Worm (Caenorhabditis elegans) whole organism, young adult: Measurements from ENCODE around the gene nhr-205.

Source experiments
- ama-1 ChIP-seq, 3 experiments: fragments of 150-350 bp in 1 of 3; sonication (generic microtip) in 2 of 3; optimal IDR thresholded peaks; 2 replicates each; lab custom pipeline; 2014 to 2018; ENCODE audit warnings: missing biosample characterization in 2 of 3, missing genetic modification characterization in 2 of 3, missing genetic modification reagents in 2 of 3
- ceh-40 ChIP-seq: fragments of 200-800 bp; sonication (Bioruptor generic); IDR thresholded peaks from 2 replicates; pipeline ENCODE4 v1.3.6; 2022; ENCODE audit warnings: missing genetic modification characterization, missing compliant biosample characterization
- dpl-1 ChIP-seq: fragments of 150-350 bp; optimal IDR thresholded peaks from 2 replicates; lab custom pipeline; 2014; ENCODE audit warnings: missing biosample characterization, missing genetic modification reagents, missing genetic modification characterization
- hmg-1.2 ChIP-seq: fragments of 200-800 bp; sonication (Bioruptor generic); IDR thresholded peaks from 2 replicates; pipeline ENCODE4 v1.3.6; 2022; ENCODE audit warnings: missing genetic modification reagents, missing genetic modification characterization, missing compliant biosample characterization
- let-526 ChIP-seq: fragments of 200-800 bp; sonication (Bioruptor generic); IDR thresholded peaks from 2 replicates; pipeline ENCODE4 v1.3.6; 2022; ENCODE audit warnings: missing genetic modification reagents, missing genetic modification characterization, missing compliant biosample characterization
- pha-4 ChIP-seq: fragments of 150-350 bp; sonication (generic microtip); optimal IDR thresholded peaks from 2 replicates; lab custom pipeline; 2014; ENCODE audit warnings: missing biosample characterization, missing genetic modification reagents, missing genetic modification characterization
- rcor-1 ChIP-seq: fragments of 200-800 bp; sonication (Bioruptor generic); IDR thresholded peaks from 2 replicates; pipeline ENCODE4 v1.3.6; 2022; ENCODE audit warnings: missing genetic modification reagents, missing genetic modification characterization, missing compliant biosample characterization
- snpc-1.1 ChIP-seq: sonication (generic microtip); optimal IDR thresholded peaks from 2 replicates; lab custom pipeline; 2017; ENCODE audit warnings: missing genetic modification characterization, mild to moderate bottlenecking, missing compliant biosample characterization, antibody characterized with exemption, moderate library complexity, missing genotype, missing genetic modification reagents; ENCODE audit not compliant: insufficient read depth
- snpc-1.3 ChIP-seq: sonication (generic microtip); optimal IDR thresholded peaks from 2 replicates; lab custom pipeline; 2017; ENCODE audit warnings: missing genetic modification characterization, mild to moderate bottlenecking, missing compliant biosample characterization, antibody characterized with exemption, moderate library complexity, missing genotype, missing genetic modification reagents; ENCODE audit not compliant: insufficient read depth
- snpc-4 ChIP-seq, 5 experiments: fragments of 150-350 bp in 1 of 5; sonication (generic microtip) in 4 of 5; optimal IDR thresholded peaks; 2 replicates each; lab custom pipeline; 2014 to 2018; ENCODE audit warnings: missing genetic modification characterization in 5 of 5, missing biosample characterization in 3 of 5, antibody characterized with exemption in 2 of 5, mild to moderate bottlenecking in 2 of 5, missing compliant biosample characterization in 2 of 5, missing genotype in 2 of 5, moderate library complexity in 2 of 5, missing genetic modification reagents in 1 of 5
- unc-62 ChIP-seq: fragments of 150-350 bp; optimal IDR thresholded peaks from 2 replicates; lab custom pipeline; 2014; ENCODE audit warnings: missing biosample characterization, missing genetic modification reagents, missing genetic modification characterization

DNA sequence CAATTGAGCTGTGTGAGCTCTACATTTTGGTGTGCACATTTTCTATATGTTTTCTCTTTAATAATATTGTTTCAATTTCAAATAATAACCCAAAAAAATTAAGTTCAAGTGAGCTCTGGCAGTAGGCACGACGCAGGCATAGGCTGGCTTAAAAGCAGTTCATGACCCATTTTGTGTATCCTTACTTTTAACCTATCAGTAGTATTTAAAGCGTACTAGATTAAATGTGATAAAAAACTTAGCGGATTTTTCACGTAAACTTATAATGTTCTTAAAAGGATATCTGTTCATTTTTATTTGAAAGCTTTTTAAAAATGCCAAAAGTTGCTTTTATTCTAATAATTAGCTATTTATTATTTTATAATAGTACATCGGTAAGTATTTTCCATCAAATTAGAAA, 41.7 kb upstream of the nhr-205 start, which contains the start of gene C08B6.6:
- TF ChIP-seq rcor-1 (GFP tag; lab: Robert Waterston, UW) = no peak
- TF ChIP-seq snpc-4 (GFP tag; optimal IDR thresholded peaks at IDR 0.05; lab: Kevin White, UChicago) = no peak
- TF ChIP-seq snpc-4 (tag; optimal IDR thresholded peaks at IDR 0.05; lab: Kevin White, UChicago) = no peak
- TF ChIP-seq unc-62 (GFP tag; lab: Kevin White, UChicago) = no peak
- no peak for TF ChIP-seq ceh-40 (GFP tag; lab: Robert Waterston, UW)
- TF ChIP-seq snpc-1.1 (tag; lab: Kevin White, UChicago) = no peak
- TF ChIP-seq let-526 = no peak
- no peak for TF ChIP-seq snpc-1.3 (tag; lab: Kevin White, UChicago)
- TF ChIP-seq ama-1 (optimal IDR thresholded peaks at IDR 0.05; lab: Kevin White, UChicago) = no peak
- TF ChIP-seq ama-1 (GFP tag; optimal IDR thresholded peaks at IDR 0.05; lab: Kevin White, UChicago) = no peak
- TF ChIP-seq hmg-1.2 (GFP tag; lab: Robert Waterston, UW) = no peak
- no peak for TF ChIP-seq pha-4 (tag; lab: Kevin White, UChicago)
- no peak for TF ChIP-seq dpl-1 (GFP tag; lab: Kevin White, UChicago)
